Fruit fly (Drosophila melanogaster) S2 (cell line): ENCODE results near the gene spz3.

Source experiments
- CG8478 ChIP-seq: fragments of >200 bp; optimal IDR thresholded peaks from 2 replicates; lab custom pipeline; 2018
- CTCF ChIP-seq, 2 experiments: fragments of >200 bp; optimal IDR thresholded peaks; 2 replicates each; lab custom pipeline; 2018

- TF ChIP-seq CTCF (optimal IDR thresholded peaks at IDR 0.05; lab: Kevin White, UChicago) = no peak
- no peak for TF ChIP-seq CG8478
These were observed 50.5 kb downstream of the spz3 start for dm6 chr2L:7828901-7829300.
